Fruit fly (Drosophila melanogaster): ENCODE results near the gene RnpS1.

The RnpS1 gene

DNA sequence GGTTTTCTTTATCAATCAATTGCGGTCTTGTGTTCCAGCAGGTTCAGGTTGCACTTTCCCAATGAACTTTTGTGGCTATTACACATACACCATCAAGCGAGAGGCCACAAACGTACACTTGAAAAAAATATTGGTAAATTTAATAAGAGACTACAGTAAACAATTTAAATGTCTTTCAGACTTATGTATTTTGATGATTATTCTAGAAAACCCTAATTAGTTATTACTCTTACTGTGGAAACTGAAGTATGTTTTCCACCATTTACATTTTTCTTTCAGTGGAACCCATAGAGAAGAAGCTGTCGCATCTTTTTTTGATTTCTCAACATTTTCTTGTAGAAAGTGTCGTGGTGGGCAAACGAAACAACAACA lies 17.7 kb upstream of the RnpS1 start (continued):
- peak; percentile 76 for TF ChIP-seq CG12236 (GFP tag; optimal IDR thresholded peaks at IDR 0.05)
- peak; percentile 39; the same call in 1 of the 2 replicates for TF ChIP-seq CkIIα-i1 (GFP tag; IDR thresholded peaks at IDR 0.05)
- peak; percentile 79 for TF ChIP-seq Hmx (GFP tag; optimal IDR thresholded peaks at IDR 0.05)
- peak; percentile 70 for TF ChIP-seq zfh2 (GFP tag; optimal IDR thresholded peaks at IDR 0.05)
- peak; percentile 84 for TF ChIP-seq caup (GFP tag; optimal IDR thresholded peaks at IDR 0.05; ENCODE audit: severe bottlenecking)
- peak; percentile 22 for TF ChIP-seq pros (GFP tag; optimal IDR thresholded peaks at IDR 0.05)
- peak; percentile 93 for TF ChIP-seq CG32532 (GFP tag; IDR thresholded peaks at IDR 0.05)
- TF ChIP-seq CG2678 (tag; optimal IDR thresholded peaks at IDR 0.05), result peak; percentile 96
- TF ChIP-seq eyg (GFP tag; optimal IDR thresholded peaks at IDR 0.05), result peak; percentile 91
- TF ChIP-seq CG4360 (GFP tag; IDR thresholded peaks at IDR 0.05), result no peak
- TF ChIP-seq CG6854 (GFP tag; optimal IDR thresholded peaks at IDR 0.05), result peak; percentile 76
- TF ChIP-seq ac (GFP tag; optimal IDR thresholded peaks at IDR 0.05), result peak; percentile 2
- peak; percentile 72 for TF ChIP-seq psq (GFP tag; optimal IDR thresholded peaks at IDR 0.05)
- peak in 1 of 2 experiments; percentile 95 for TF ChIP-seq Eip74EF (GFP tag; optimal IDR thresholded peaks at IDR 0.05)
- peak; percentile 89 for TF ChIP-seq otp (GFP tag; IDR thresholded peaks at IDR 0.05)
- no peak for TF ChIP-seq Hey (tag; optimal IDR thresholded peaks at IDR 0.05)
- TF ChIP-seq lilli (GFP tag; optimal IDR thresholded peaks at IDR 0.05), result peak; percentile 88
- TF ChIP-seq CG13287 (GFP tag; IDR thresholded peaks at IDR 0.05; ENCODE audit: partially characterized antibody), result no peak
- TF ChIP-seq CG17361 (GFP tag; IDR thresholded peaks at IDR 0.05), result peak; percentile 97
- peak; percentile 82 for TF ChIP-seq seq (GFP tag; IDR thresholded peaks at IDR 0.05)
- TF ChIP-seq Dip2 (GFP tag; IDR thresholded peaks at IDR 0.05), result no peak; the same call in 1 of the 2 replicates
- TF ChIP-seq MTF-1 (GFP tag; optimal IDR thresholded peaks at IDR 0.05; ENCODE audit: borderline replicate concordance), result peak; percentile 87
- peak; percentile 87 for TF ChIP-seq CG2202 (tag; optimal IDR thresholded peaks at IDR 0.05)
- TF ChIP-seq sima (GFP tag; optimal IDR thresholded peaks at IDR 0.05), result peak; percentile 85
- TF ChIP-seq CG9727 (GFP tag; optimal IDR thresholded peaks at IDR 0.05), result peak; percentile 85
- peak; percentile 89 for TF ChIP-seq Atf6 (GFP tag; IDR thresholded peaks at IDR 0.05)
- peak; percentile 16 for TF ChIP-seq MESR4 (GFP tag; optimal IDR thresholded peaks at IDR 0.05)
- peak; percentile 91 for TF ChIP-seq D19A (tag; optimal IDR thresholded peaks at IDR 0.05)
- peak; percentile 96 for TF ChIP-seq PHDP (tag; optimal IDR thresholded peaks at IDR 0.05)
- peak; percentile 70 for TF ChIP-seq CG8281 (tag; optimal IDR thresholded peaks at IDR 0.05)
- TF ChIP-seq CG6765 (GFP tag; optimal IDR thresholded peaks at IDR 0.05), result peak; percentile 55
- no peak for TF ChIP-seq bbx (GFP tag; IDR thresholded peaks at IDR 0.05; ENCODE audit: partially characterized antibody)
- TF ChIP-seq exex (tag; optimal IDR thresholded peaks at IDR 0.05), result no peak
- TF ChIP-seq CG18764 (GFP tag; optimal IDR thresholded peaks at IDR 0.05), result peak; percentile 88
- peak; percentile 4 for TF ChIP-seq Neu2 (GFP tag; optimal IDR thresholded peaks at IDR 0.05; ENCODE audit: borderline replicate concordance)
- TF ChIP-seq NK7.1 (GFP tag; optimal IDR thresholded peaks at IDR 0.05), result peak; percentile 81
- TF ChIP-seq CG10321 (GFP tag; IDR thresholded peaks at IDR 0.05), result peak; percentile 59
- peak; percentile 93 for TF ChIP-seq lab (GFP tag; optimal IDR thresholded peaks at IDR 0.05)
- no peak for TF ChIP-seq D (optimal IDR thresholded peaks at IDR 0.05)
- TF ChIP-seq D (GFP tag; optimal IDR thresholded peaks at IDR 0.05), result peak; percentile 94
- peak; percentile 96 for TF ChIP-seq Asciz (GFP tag; optimal IDR thresholded peaks at IDR 0.05)
- TF ChIP-seq Med (GFP tag), result peak; percentile 98
- TF ChIP-seq Elba2 (GFP tag; optimal IDR thresholded peaks at IDR 0.05), result no peak
- peak; percentile 84; the same call in 1 of the 3 replicates for TF ChIP-seq Mrtf (GFP tag; IDR thresholded peaks at IDR 0.05)
- peak; percentile 86 for TF ChIP-seq NC2α (GFP tag; optimal IDR thresholded peaks at IDR 0.05)
- peak; percentile 77 to 96 for TF ChIP-seq Hr51 (GFP tag; optimal IDR thresholded peaks at IDR 0.05)
- no peak for TF ChIP-seq CG15479 (GFP tag; optimal IDR thresholded peaks at IDR 0.05)
- peak; percentile 78 for TF ChIP-seq Dbx (GFP tag; IDR thresholded peaks at IDR 0.05)
- no peak for TF ChIP-seq hkb (optimal IDR thresholded peaks at IDR 0.05)
- peak; percentile 93 for TF ChIP-seq hkb (GFP tag; IDR thresholded peaks at IDR 0.05)
- peak; percentile 86 for TF ChIP-seq Antp (GFP tag; optimal IDR thresholded peaks at IDR 0.05)
